Worm (Caenorhabditis elegans) whole organism, L3 larva: ENCODE results near the gene srh-145.

Experiments
- aly-2 ChIP-seq: fragments of 150-350 bp; optimal IDR thresholded peaks from 2 replicates; lab custom pipeline; 2014; ENCODE audit warnings: missing biosample characterization, missing genetic modification characterization
- ama-1 ChIP-seq: fragments of 150-350 bp; optimal IDR thresholded peaks from 2 replicates; lab custom pipeline; 2018
- ceh-28 ChIP-seq: fragments of 150-350 bp; optimal IDR thresholded peaks from 2 replicates; lab custom pipeline; 2014; ENCODE audit warnings: missing biosample characterization, missing genetic modification reagents, missing genetic modification characterization
- ceh-9 ChIP-seq: sonication (generic microtip); optimal IDR thresholded peaks from 2 replicates; lab custom pipeline; 2018; ENCODE audit warnings: missing biosample characterization, missing genetic modification characterization
- daf-12 ChIP-seq: fragments of 150-350 bp; optimal IDR thresholded peaks from 2 replicates; lab custom pipeline; 2014; ENCODE audit warnings: missing biosample characterization, missing genetic modification reagents, missing genetic modification characterization
- egl-27 ChIP-seq: sonication (generic microtip); optimal IDR thresholded peaks from 4 replicates; lab custom pipeline; 2017; ENCODE audit warnings: missing biosample characterization, missing genetic modification reagents, missing genetic modification characterization
- egl-5 ChIP-seq: fragments of 150-350 bp; optimal IDR thresholded peaks from 2 replicates; lab custom pipeline; 2017; ENCODE audit warnings: missing biosample characterization, missing genetic modification reagents, missing genetic modification characterization, inconsistent platforms
- elt-1 ChIP-seq: fragments of 150-350 bp; optimal IDR thresholded peaks from 2 replicates; lab custom pipeline; 2014; ENCODE audit warnings: missing biosample characterization, missing genetic modification characterization
- elt-2 ChIP-seq: sonication (generic microtip); optimal IDR thresholded peaks from 2 replicates; lab custom pipeline; 2016; ENCODE audit warnings: missing genetic modification reagents, mild to moderate bottlenecking, missing genetic modification characterization, missing compliant biosample characterization
- elt-3 ChIP-seq, 3 experiments: fragments of 150-350 bp in 1 of 3; sonication (generic microtip) in 2 of 3; optimal IDR thresholded peaks; 2 replicates in 2 of 3; 4 replicates in 1 of 3; lab custom pipeline; 2014 to 2017; ENCODE audit warnings: missing biosample characterization in 3 of 3, missing genetic modification characterization in 3 of 3
- eor-1 ChIP-seq, 2 experiments: fragments of 150-350 bp; optimal IDR thresholded peaks; 2 replicates each; lab custom pipeline; 2014 to 2018; ENCODE audit warnings: missing biosample characterization in 2 of 2, missing genetic modification characterization in 2 of 2
- fkh-10 ChIP-seq: sonication (generic microtip); optimal IDR thresholded peaks from 2 replicates; lab custom pipeline; 2017; ENCODE audit warnings: missing biosample characterization, missing genetic modification reagents, missing genetic modification characterization
- fkh-2 ChIP-seq: fragments of 150-350 bp; optimal IDR thresholded peaks from 2 replicates; lab custom pipeline; 2014; ENCODE audit warnings: missing biosample characterization, missing genetic modification reagents, missing genetic modification characterization
- fos-1 ChIP-seq: fragments of 150-350 bp; optimal IDR thresholded peaks from 2 replicates; lab custom pipeline; 2014; ENCODE audit warnings: missing biosample characterization, missing genetic modification characterization
- hmg-11 ChIP-seq: sonication (generic microtip); optimal IDR thresholded peaks from 2 replicates; lab custom pipeline; 2016; ENCODE audit warnings: missing genetic modification characterization, missing compliant biosample characterization
- jun-1 ChIP-seq: fragments of 150-350 bp; optimal IDR thresholded peaks from 2 replicates; lab custom pipeline; 2014; ENCODE audit warnings: missing biosample characterization, missing genetic modification reagents, missing genetic modification characterization
- lin-15B ChIP-seq: fragments of 150-350 bp; optimal IDR thresholded peaks from 2 replicates; lab custom pipeline; 2014; ENCODE audit warnings: missing biosample characterization, missing genetic modification characterization
- lin-39 ChIP-seq: fragments of 150-350 bp; optimal IDR thresholded peaks from 2 replicates; lab custom pipeline; 2018; ENCODE audit warnings: missing biosample characterization, missing genetic modification reagents, missing genetic modification characterization
- lsy-12 ChIP-seq: sonication (generic microtip); optimal IDR thresholded peaks from 2 replicates; lab custom pipeline; 2016; ENCODE audit warnings: mild to moderate bottlenecking, missing genetic modification characterization, missing compliant biosample characterization
- mdl-1 ChIP-seq: fragments of 150-350 bp; optimal IDR thresholded peaks from 2 replicates; lab custom pipeline; 2014; ENCODE audit warnings: missing biosample characterization, missing genetic modification characterization
- mml-1 ChIP-seq: fragments of 150-350 bp; sonication (generic microtip); optimal IDR thresholded peaks from 3 replicates; lab custom pipeline; 2014; ENCODE audit warnings: missing biosample characterization, missing genetic modification characterization
- nfya-1 ChIP-seq: sonication (generic microtip); optimal IDR thresholded peaks from 2 replicates; lab custom pipeline; 2017; ENCODE audit warnings: missing genetic modification characterization, mild to moderate bottlenecking, missing compliant biosample characterization, antibody characterized with exemption, moderate library complexity; ENCODE audit not compliant: insufficient read depth
- nhr-11 ChIP-seq: fragments of 150-350 bp; optimal IDR thresholded peaks from 2 replicates; lab custom pipeline; 2014; ENCODE audit warnings: missing biosample characterization, missing genetic modification characterization
- nhr-12 ChIP-seq: fragments of 150-350 bp; optimal IDR thresholded peaks from 2 replicates; lab custom pipeline; 2014; ENCODE audit warnings: missing biosample characterization, missing genetic modification characterization
- nhr-25 ChIP-seq: sonication (generic microtip); optimal IDR thresholded peaks from 2 replicates; lab custom pipeline; 2017; ENCODE audit warnings: missing biosample characterization, missing genetic modification characterization
- nhr-28 ChIP-seq: fragments of 150-350 bp; optimal IDR thresholded peaks from 2 replicates; lab custom pipeline; 2014; ENCODE audit warnings: missing biosample characterization, missing genetic modification characterization
- nhr-43 ChIP-seq: sonication (generic microtip); optimal IDR thresholded peaks from 2 replicates; lab custom pipeline; 2016; ENCODE audit warnings: mild to moderate bottlenecking, missing genetic modification characterization, missing compliant biosample characterization; ENCODE audit not compliant: poor library complexity, severe bottlenecking
- nhr-67 ChIP-seq: fragments of 150-350 bp; optimal IDR thresholded peaks from 2 replicates; lab custom pipeline; 2014; ENCODE audit warnings: missing biosample characterization, missing genetic modification characterization
- nhr-76 ChIP-seq: fragments of 150-350 bp; sonication (generic microtip); optimal IDR thresholded peaks from 5 replicates; lab custom pipeline; 2014; ENCODE audit warnings: missing biosample characterization, missing genetic modification characterization
- nhr-77 ChIP-seq: fragments of 150-350 bp; optimal IDR thresholded peaks from 2 replicates; lab custom pipeline; 2014; ENCODE audit warnings: missing biosample characterization, missing genetic modification characterization
- pha-4 ChIP-seq: fragments of 150-350 bp; optimal IDR thresholded peaks from 2 replicates; lab custom pipeline; 2014; ENCODE audit warnings: missing biosample characterization, missing genetic modification reagents, missing genetic modification characterization
- sea-2 ChIP-seq: fragments of 150-350 bp; sonication (generic microtip); optimal IDR thresholded peaks from 4 replicates; lab custom pipeline; 2014; ENCODE audit warnings: missing biosample characterization, missing genetic modification reagents, missing genetic modification characterization
- tbx-2 ChIP-seq: sonication (generic microtip); optimal IDR thresholded peaks from 2 replicates; lab custom pipeline; 2016; ENCODE audit warnings: mild to moderate bottlenecking, missing genetic modification characterization, missing compliant biosample characterization
- unc-39 ChIP-seq: sonication (generic microtip); optimal IDR thresholded peaks from 4 replicates; lab custom pipeline; 2017; ENCODE audit warnings: missing biosample characterization, missing genetic modification characterization
- unc-62 ChIP-seq: fragments of 150-350 bp; sonication (generic microtip); optimal IDR thresholded peaks from 4 replicates; lab custom pipeline; 2014; ENCODE audit warnings: missing biosample characterization, missing genetic modification reagents, missing genetic modification characterization
- ztf-11 ChIP-seq: fragments of 150-350 bp; optimal IDR thresholded peaks from 2 replicates; lab custom pipeline; 2014; ENCODE audit warnings: missing biosample characterization, missing genetic modification characterization
- ztf-4 ChIP-seq: fragments of 150-350 bp; optimal IDR thresholded peaks from 2 replicates; lab custom pipeline; 2014; ENCODE audit warnings: missing biosample characterization, missing genetic modification characterization

The srh-145 gene

DNA sequence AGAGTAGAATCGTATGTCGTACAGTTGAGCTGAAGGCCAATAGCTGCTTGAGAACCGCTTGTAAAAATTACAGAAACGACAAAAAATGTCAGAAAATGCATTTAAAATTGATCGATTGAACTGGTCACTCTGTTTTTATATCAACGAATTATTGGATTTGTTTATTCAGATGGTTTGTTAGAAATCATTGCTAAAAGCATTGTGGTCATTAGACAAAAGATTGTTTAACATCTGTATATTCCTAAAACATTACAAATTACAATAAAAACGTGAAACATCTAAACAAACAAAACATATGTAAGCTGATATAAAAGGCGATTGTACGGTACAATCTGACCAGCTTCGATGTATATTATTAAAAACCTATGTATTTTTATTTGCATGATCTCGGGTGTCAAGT, 25.0 kb downstream of the srh-145 start, which contains the start of the genes F26D2.13 and F26D2.14:
Gene F26D2.13, minus strand, starts transcription at position 101 of the 400 bp plus-strand sequence.
Gene F26D2.14, plus strand, starts transcription at position 346 of the 400 bp plus-strand sequence.
- TF ChIP-seq nhr-76 (tag; lab: Kevin White, UChicago) (no peak), pha-4 (no peak), lsy-12 (tag; lab: Kevin White, UChicago) (no peak), lin-15B (tag; lab: Kevin White, UChicago) (no peak), tbx-2 (tag; lab: Kevin White, UChicago) (no peak), mml-1 (tag; lab: Kevin White, UChicago) (no peak), ztf-4 (tag; lab: Kevin White, UChicago) (no peak), hmg-11 (tag; lab: Kevin White, UChicago) (no peak)
- TF ChIP-seq, all 47 proteins: peak for 0

DNA sequence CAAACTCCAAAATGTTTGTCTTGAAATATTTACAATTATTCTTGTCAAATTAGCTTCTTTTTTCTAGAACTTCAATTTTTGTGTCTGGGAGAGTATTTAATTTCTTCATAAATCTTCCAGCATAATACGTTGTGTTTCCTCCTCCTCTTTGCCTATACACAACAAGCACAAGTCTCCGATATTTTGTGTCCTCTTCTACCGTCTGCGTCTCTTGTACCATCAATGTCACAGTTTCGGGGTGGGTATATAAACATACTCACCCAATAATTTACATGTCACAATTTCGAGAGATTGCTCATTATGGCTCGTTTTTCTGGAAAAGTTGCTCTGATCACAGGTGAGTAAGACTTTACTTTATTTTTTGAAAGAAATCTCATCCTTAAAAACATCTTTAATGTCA, 27.0 kb downstream of the srh-145 start, which contains the start of gene F26D2.15:
Gene F26D2.15, plus strand, starts transcription at position 301 of the 400 bp plus-strand sequence.
- no peak for TF ChIP-seq elt-3 (tag; optimal IDR thresholded peaks at IDR 0.05; lab: Kevin White, UChicago)
- TF ChIP-seq pha-4: no peak
- TF ChIP-seq lin-39 (tag; lab: Kevin White, UChicago): no peak
- no peak for TF ChIP-seq ztf-11 (tag; lab: Kevin White, UChicago)
- TF ChIP-seq eor-1 (tag; optimal IDR thresholded peaks at IDR 0.05; lab: Kevin White, UChicago): no peak
- no peak for TF ChIP-seq unc-39 (tag; lab: Kevin White, UChicago)
- TF ChIP-seq egl-27 (tag; lab: Kevin White, UChicago): no peak
- no peak for TF ChIP-seq elt-1

DNA sequence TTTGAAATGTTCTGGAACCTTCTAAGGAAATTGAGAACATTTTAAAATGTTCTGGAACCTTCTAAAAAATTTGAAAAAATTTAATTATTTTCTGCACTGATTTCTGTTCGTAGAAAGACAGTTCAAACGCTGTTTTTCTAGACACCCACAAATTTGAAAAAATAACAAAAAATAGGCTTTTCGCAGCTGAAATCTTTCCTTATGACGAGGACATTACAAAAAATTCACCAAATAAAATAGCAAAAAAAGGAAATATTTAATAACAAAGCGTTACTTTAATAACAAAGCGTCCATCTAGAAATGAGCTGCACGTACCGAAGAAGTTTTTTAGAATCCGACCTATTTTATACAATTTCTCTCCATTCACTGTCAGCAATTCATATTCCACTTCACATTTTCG, 33.1 kb downstream of the srh-145 start, which contains the start of gene srh-141:
Gene srh-141, plus strand, starts transcription at position 301 of the 400 bp plus-strand sequence.
- TF ChIP-seq jun-1 (tag; lab: Kevin White, UChicago) (no peak), daf-12 (tag; lab: Kevin White, UChicago) (no peak), nhr-28 (tag; lab: Kevin White, UChicago) (no peak), egl-5 (tag; lab: Kevin White, UChicago) (no peak), ama-1 (no peak), nhr-67 (tag; lab: Kevin White, UChicago) (no peak), nfya-1 (tag; lab: Kevin White, UChicago) (no peak), elt-3 (tag; optimal IDR thresholded peaks at IDR 0.05; lab: Kevin White, UChicago) (no peak), lsy-12 (tag; lab: Kevin White, UChicago) (no peak), ceh-9 (no peak), unc-39 (tag; lab: Kevin White, UChicago) (no peak), nhr-76 (tag; lab: Kevin White, UChicago) (no peak), ceh-28 (tag; lab: Kevin White, UChicago) (no peak), lin-15B (tag; lab: Kevin White, UChicago) (no peak), unc-62 (GFP tag; lab: Kevin White, UChicago) (no peak), ztf-11 (tag; lab: Kevin White, UChicago) (no peak), aly-2 (no peak), fkh-10 (GFP tag; lab: Kevin White, UChicago) (no peak), nhr-77 (tag; lab: Kevin White, UChicago) (no peak), nhr-11 (tag; lab: Kevin White, UChicago) (no peak)

DNA sequence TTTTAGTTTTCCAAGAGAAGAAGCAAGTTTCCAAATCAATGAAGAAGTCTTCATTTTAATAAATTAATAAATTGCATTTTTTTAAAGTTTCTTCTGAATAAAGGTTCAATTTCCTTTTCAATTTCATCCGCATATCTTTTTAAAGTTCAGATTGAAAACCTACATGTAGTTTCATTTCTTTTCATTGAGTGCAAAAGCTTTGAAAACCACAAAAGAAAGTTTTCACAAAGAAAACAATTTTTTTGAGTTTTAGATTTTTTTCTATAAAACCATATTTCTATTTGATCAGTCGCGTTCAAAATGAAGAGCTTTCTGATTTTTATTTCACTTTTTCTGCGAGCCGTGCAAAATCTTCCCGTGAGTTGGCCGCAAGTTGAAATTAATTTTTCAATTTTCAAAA, 35.2 kb downstream of the srh-145 start, which contains the start of gene T08G3.6:
Gene T08G3.6, plus strand, starts transcription at position 301 of the 400 bp plus-strand sequence.
- TF ChIP-seq lsy-12 (tag; lab: Kevin White, UChicago) (no peak), ceh-28 (tag; lab: Kevin White, UChicago) (no peak), mdl-1 (tag; lab: Kevin White, UChicago) (no peak), nhr-25 (tag; lab: Kevin White, UChicago) (no peak), ama-1 (no peak), elt-2 (no peak), nhr-43 (tag; lab: Kevin White, UChicago) (no peak), fkh-10 (GFP tag; lab: Kevin White, UChicago) (no peak), nhr-12 (tag; lab: Kevin White, UChicago) (no peak), sea-2 (GFP tag; lab: Kevin White, UChicago) (no peak), fkh-2 (tag; lab: Kevin White, UChicago) (no peak), elt-1 (no peak), fos-1 (tag; lab: Kevin White, UChicago) (no peak), nhr-77 (tag; lab: Kevin White, UChicago) (no peak), nhr-76 (tag; lab: Kevin White, UChicago) (no peak), ztf-4 (tag; lab: Kevin White, UChicago) (no peak)
